Fruit fly (Drosophila melanogaster) Kc167 (cell line): ENCODE measurements around the gene CG42823.

Experiments
- h ChIP-seq: fragments of >200 bp; optimal IDR thresholded peaks from 3 replicates; lab custom pipeline; 2018; ENCODE audit warnings: missing external identifiers
- insv ChIP-seq: fragments of >200 bp; optimal IDR thresholded peaks from 3 replicates; lab custom pipeline; 2018; ENCODE audit warnings: missing external identifiers

DNA sequence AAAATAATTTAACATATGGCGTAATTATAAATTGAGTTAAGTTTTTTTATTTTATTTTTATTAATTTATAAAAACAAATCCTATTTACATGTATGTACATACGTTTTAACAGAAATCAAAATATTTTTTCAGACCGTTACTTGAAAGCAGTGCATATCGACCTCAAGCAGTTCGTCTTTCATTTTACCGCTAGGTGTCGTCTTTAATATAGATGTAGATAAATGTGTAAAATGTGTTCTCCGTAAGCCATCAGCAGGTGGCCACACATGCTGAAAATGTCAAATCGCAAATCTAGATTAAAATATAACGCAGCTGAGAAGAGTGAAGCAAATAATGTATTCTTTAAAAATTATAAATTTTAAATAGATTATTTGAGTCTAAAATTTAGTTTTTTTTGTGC is 44.5 kb upstream of the CG42823 start:
- TF ChIP-seq insv (lab: Kevin White, UChicago) (no peak), h (no peak)
